Worm (Caenorhabditis elegans) whole organism, L1 larva: ENCODE measurements around the gene K04C2.2.

Source experiments
- Y116A8C.19 ChIP-seq: sonication (generic microtip); optimal IDR thresholded peaks from 2 replicates; lab custom pipeline; 2016; ENCODE audit warnings: missing compliant biosample characterization, missing genetic modification characterization, borderline replicate concordance
- aly-2 ChIP-seq: fragments of 150-350 bp; optimal IDR thresholded peaks from 2 replicates; lab custom pipeline; 2014; ENCODE audit warnings: missing biosample characterization, missing genetic modification characterization
- blmp-1 ChIP-seq: fragments of 150-350 bp; optimal IDR thresholded peaks from 2 replicates; lab custom pipeline; 2014; ENCODE audit warnings: missing biosample characterization, missing genetic modification characterization
- ceh-63 ChIP-seq: fragments of 200-800 bp; sonication (Bioruptor generic); optimal IDR thresholded peaks from 2 replicates; lab custom pipeline; 2018; ENCODE audit warnings: mild to moderate bottlenecking, missing genetic modification characterization, missing compliant biosample characterization
- ceh-8 ChIP-seq: fragments of 200-800 bp; sonication (Bioruptor generic); optimal IDR thresholded peaks from 2 replicates; lab custom pipeline; 2018; ENCODE audit warnings: mild to moderate bottlenecking, missing genetic modification characterization, moderate library complexity, missing compliant biosample characterization
- ceh-82 ChIP-seq, 3 experiments: fragments of 150-350 bp in 1 of 3; sonication (generic microtip) in 2 of 3; optimal IDR thresholded peaks; 2 replicates each; lab custom pipeline; 2014 to 2017; ENCODE audit warnings: missing biosample characterization in 3 of 3, missing genetic modification characterization in 3 of 3
- dpl-1 ChIP-seq, 3 experiments: fragments of 150-350 bp in 2 of 3; sonication (generic microtip) in 1 of 3; optimal IDR thresholded peaks; 2 replicates each; lab custom pipeline; 2014 to 2017; ENCODE audit warnings: missing biosample characterization in 3 of 3, missing genetic modification characterization in 3 of 3, missing genetic modification reagents in 3 of 3
- dsc-1 ChIP-seq: sonication (generic microtip); optimal IDR thresholded peaks from 2 replicates; lab custom pipeline; 2016; ENCODE audit warnings: mild to moderate bottlenecking, missing genetic modification characterization, missing compliant biosample characterization
- efl-1 ChIP-seq, 4 experiments: fragments of 150-350 bp; optimal IDR thresholded peaks in 3 of 4; peaks in 1 of 4; 1 replicate in 1 of 4; 2 replicates in 3 of 4; lab custom pipeline; 2014; ENCODE audit warnings: missing biosample characterization in 2 of 4, missing genetic modification characterization in 2 of 4, missing genetic modification reagents in 2 of 4
- elt-2 ChIP-seq: sonication (generic microtip); optimal IDR thresholded peaks from 2 replicates; lab custom pipeline; 2016; ENCODE audit warnings: missing genetic modification characterization, mild to moderate bottlenecking, inconsistent platforms, missing compliant biosample characterization, missing genetic modification reagents
- elt-3 ChIP-seq, 6 experiments: fragments of 150-350 bp in 1 of 6; sonication (generic microtip); optimal IDR thresholded peaks; 2 replicates each; lab custom pipeline; 2017 to 2018; ENCODE audit warnings: missing biosample characterization in 6 of 6, missing genetic modification characterization in 6 of 6, inconsistent platforms in 1 of 6
- fos-1 ChIP-seq: fragments of 150-350 bp; optimal IDR thresholded peaks from 2 replicates; lab custom pipeline; 2014; ENCODE audit warnings: missing biosample characterization, missing genetic modification characterization
- grh-1 ChIP-seq: fragments of 200-800 bp; sonication (Bioruptor generic); IDR thresholded peaks from 2 replicates; pipeline ENCODE4 v1.3.6; 2022; ENCODE audit warnings: missing genetic modification reagents, missing genetic modification characterization, missing compliant biosample characterization
- hpl-2 ChIP-seq: fragments of 150-350 bp; optimal IDR thresholded peaks from 2 replicates; lab custom pipeline; 2014; ENCODE audit warnings: missing biosample characterization, missing genetic modification reagents, missing genetic modification characterization
- lin-13 ChIP-seq: fragments of 150-350 bp; optimal IDR thresholded peaks from 2 replicates; lab custom pipeline; 2014; ENCODE audit warnings: missing biosample characterization, missing genetic modification reagents, missing genetic modification characterization
- lin-14 ChIP-seq: fragments of 200-800 bp; sonication (Bioruptor generic); optimal IDR thresholded peaks from 2 replicates; lab custom pipeline; 2018; ENCODE audit warnings: mild to moderate bottlenecking, missing genetic modification characterization, moderate library complexity, missing compliant biosample characterization
- lin-35 ChIP-seq, 2 experiments: fragments of 150-350 bp; optimal IDR thresholded peaks; 2 replicates each; lab custom pipeline; 2014; ENCODE audit warnings: missing biosample characterization in 2 of 2, missing genetic modification characterization in 2 of 2, missing genetic modification reagents in 2 of 2
- lin-39 ChIP-seq: fragments of 150-350 bp; optimal IDR thresholded peaks from 2 replicates; lab custom pipeline; 2014; ENCODE audit warnings: missing biosample characterization, missing genetic modification reagents, missing genetic modification characterization
- lir-3 ChIP-seq: sonication (generic microtip); optimal IDR thresholded peaks from 2 replicates; lab custom pipeline; 2016; ENCODE audit warnings: mild to moderate bottlenecking, missing genetic modification characterization, moderate library complexity, missing compliant biosample characterization; ENCODE audit not compliant: poor library complexity
- lsy-2 ChIP-seq, 2 experiments: fragments of 150-350 bp; optimal IDR thresholded peaks; 2 replicates each; lab custom pipeline; 2014; ENCODE audit warnings: missing biosample characterization in 2 of 2, missing genetic modification characterization in 2 of 2
- mdl-1 ChIP-seq, 2 experiments: fragments of 150-350 bp; optimal IDR thresholded peaks; 2 replicates each; lab custom pipeline; 2014 to 2017; ENCODE audit warnings: missing biosample characterization in 2 of 2, missing genetic modification characterization in 2 of 2, inconsistent platforms in 1 of 2
- mef-2 ChIP-seq: fragments of 150-350 bp; optimal IDR thresholded peaks from 2 replicates; lab custom pipeline; 2014; ENCODE audit warnings: missing biosample characterization, missing genetic modification characterization
- mep-1 ChIP-seq: fragments of 150-350 bp; optimal IDR thresholded peaks from 2 replicates; lab custom pipeline; 2014; ENCODE audit warnings: missing biosample characterization, missing genetic modification characterization
- nhr-11 ChIP-seq: fragments of 150-350 bp; optimal IDR thresholded peaks from 2 replicates; lab custom pipeline; 2014; ENCODE audit warnings: missing biosample characterization, missing genetic modification characterization
- nhr-19 ChIP-seq: fragments of 200-800 bp; sonication (Bioruptor generic); conservative IDR thresholded peaks from 2 replicates; pipeline ENCODE4 v1.3.6; 2022; ENCODE audit warnings: missing genetic modification characterization, missing compliant biosample characterization
- nhr-20 ChIP-seq: sonication (generic microtip); optimal IDR thresholded peaks from 2 replicates; lab custom pipeline; 2016; ENCODE audit warnings: mild to moderate bottlenecking, missing genetic modification characterization, missing compliant biosample characterization
- nhr-47 ChIP-seq: sonication (generic microtip); optimal IDR thresholded peaks from 2 replicates; lab custom pipeline; 2016; ENCODE audit warnings: mild to moderate bottlenecking, missing genetic modification characterization, moderate library complexity, missing compliant biosample characterization
- nhr-71 ChIP-seq: sonication (generic microtip); optimal IDR thresholded peaks from 2 replicates; lab custom pipeline; 2016; ENCODE audit warnings: mild to moderate bottlenecking, missing genetic modification characterization, moderate library complexity, missing compliant biosample characterization
- nhr-77 ChIP-seq: fragments of 150-350 bp; optimal IDR thresholded peaks from 2 replicates; lab custom pipeline; 2014; ENCODE audit warnings: missing biosample characterization, missing genetic modification characterization
- nhr-85 ChIP-seq: sonication (generic microtip); peaks from one replicate; lab custom pipeline; 2016; ENCODE audit warnings: missing genetic modification characterization, inconsistent platforms, missing compliant biosample characterization
- nhr-90 ChIP-seq: sonication (generic microtip); optimal IDR thresholded peaks from 2 replicates; lab custom pipeline; 2016; ENCODE audit warnings: mild to moderate bottlenecking, missing genetic modification characterization, missing compliant biosample characterization; ENCODE audit not compliant: poor library complexity
- pax-3 ChIP-seq: fragments of 200-800 bp; sonication (Bioruptor generic); optimal IDR thresholded peaks from 2 replicates; lab custom pipeline; 2018; ENCODE audit warnings: mild to moderate bottlenecking, missing genetic modification characterization, moderate library complexity, missing compliant biosample characterization
- rnt-1 ChIP-seq: sonication (generic microtip); optimal IDR thresholded peaks from 2 replicates; lab custom pipeline; 2016; ENCODE audit warnings: mild to moderate bottlenecking, missing genetic modification characterization, moderate library complexity, missing compliant biosample characterization
- skn-1 ChIP-seq: fragments of 150-350 bp; optimal IDR thresholded peaks from 2 replicates; lab custom pipeline; 2014; ENCODE audit warnings: missing biosample characterization, missing genetic modification characterization
- snpc-4 ChIP-seq: fragments of 150-350 bp; optimal IDR thresholded peaks from 2 replicates; lab custom pipeline; 2014; ENCODE audit warnings: missing biosample characterization, missing genetic modification characterization
- snu-23 ChIP-seq: sonication (generic microtip); optimal IDR thresholded peaks from 2 replicates; lab custom pipeline; 2016; ENCODE audit warnings: missing genetic modification characterization, missing compliant biosample characterization
- sox-4 ChIP-seq: sonication (generic microtip); optimal IDR thresholded peaks from 2 replicates; lab custom pipeline; 2016; ENCODE audit warnings: missing genetic modification characterization, missing compliant biosample characterization
- sptf-1 ChIP-seq: fragments of 150-350 bp; optimal IDR thresholded peaks from 2 replicates; lab custom pipeline; 2014; ENCODE audit warnings: missing biosample characterization, missing genetic modification characterization
- swsn-7 ChIP-seq: sonication (generic microtip); optimal IDR thresholded peaks from 2 replicates; lab custom pipeline; 2016; ENCODE audit warnings: missing genetic modification characterization, missing compliant biosample characterization
- tbx-2 ChIP-seq: sonication (generic microtip); optimal IDR thresholded peaks from 2 replicates; lab custom pipeline; 2016; ENCODE audit warnings: missing genetic modification characterization, missing compliant biosample characterization
- tlp-1 ChIP-seq: fragments of 150-350 bp; optimal IDR thresholded peaks from 2 replicates; lab custom pipeline; 2014; ENCODE audit warnings: missing biosample characterization, missing genetic modification characterization
- unc-130 ChIP-seq: fragments of 150-350 bp; optimal IDR thresholded peaks from 2 replicates; lab custom pipeline; 2017; ENCODE audit warnings: missing biosample characterization, missing genetic modification characterization, inconsistent platforms
- unc-30 ChIP-seq: sonication (generic microtip); optimal IDR thresholded peaks from 2 replicates; lab custom pipeline; 2017; ENCODE audit warnings: missing biosample characterization, missing genetic modification characterization
- vab-15 ChIP-seq: sonication (generic microtip); optimal IDR thresholded peaks from 2 replicates; lab custom pipeline; 2017; ENCODE audit warnings: missing genotype, mild to moderate bottlenecking, missing genetic modification characterization, missing compliant biosample characterization
- xbp-1 ChIP-seq: sonication (generic microtip); optimal IDR thresholded peaks from 2 replicates; lab custom pipeline; 2016; ENCODE audit warnings: missing genetic modification characterization, missing compliant biosample characterization
- zag-1 ChIP-seq: fragments of 150-350 bp; optimal IDR thresholded peaks from 2 replicates; lab custom pipeline; 2014; ENCODE audit warnings: missing biosample characterization, missing genetic modification characterization
- ztf-4 ChIP-seq: fragments of 150-350 bp; optimal IDR thresholded peaks from 2 replicates; lab custom pipeline; 2014; ENCODE audit warnings: missing biosample characterization, missing genetic modification characterization

The K04C2.2 gene

ce11 chrIII:6888497-6888896 is 1.1 kb upstream of the K04C2.2 start (continued):
- TF ChIP-seq dsc-1 (tag; lab: Kevin White, UChicago): no peak
- TF ChIP-seq snpc-4 (tag; lab: Kevin White, UChicago): no peak
- no peak for TF ChIP-seq elt-2 (tag; lab: Kevin White, UChicago)

ce11 chrIII:6891560-6891959 is 2.0 kb downstream of the K04C2.2 start, which contains the start of gene K04C2.5:
Gene K04C2.5, minus strand, starts transcription at chrIII:6891660.
- TF ChIP-seq lir-3 (tag; lab: Kevin White, UChicago) (no peak), nhr-47 (no peak), zag-1 (tag; lab: Kevin White, UChicago) (no peak), pax-3 (tag; lab: Kevin White, UChicago) (no peak), vab-15 (tag; lab: Kevin White, UChicago) (no peak), sox-4 (tag; lab: Kevin White, UChicago) (no peak), ceh-8 (GFP tag; lab: Kevin White, UChicago) (no peak), nhr-77 (no peak)

- TF ChIP-seq ztf-4 (tag; lab: Kevin White, UChicago) (peak; percentile 51), tbx-2 (tag; lab: Kevin White, UChicago) (peak; percentile 77), lin-35 (GFP tag; optimal IDR thresholded peaks at IDR 0.05; lab: Kevin White, UChicago) (peak; percentile 31 to 67), skn-1 (tag; lab: Kevin White, UChicago) (peak; percentile 29), ceh-8 (GFP tag; lab: Kevin White, UChicago) (no peak), unc-30 (tag; lab: Kevin White, UChicago) (no peak), Y116A8C.19 (tag; lab: Kevin White, UChicago) (no peak), fos-1 (tag; lab: Kevin White, UChicago) (peak; percentile 79), tlp-1 (tag; lab: Kevin White, UChicago) (no peak), mdl-1 (tag; optimal IDR thresholded peaks at IDR 0.05; lab: Kevin White, UChicago) (peak in 1 of 2 experiments; percentile 49), mep-1 (peak; percentile 66), dpl-1 (GFP tag; optimal IDR thresholded peaks at IDR 0.05; lab: Kevin White, UChicago) (peak in 2 of 3 experiments; percentile 24 to 63), hpl-2 (GFP tag; lab: Kevin White, UChicago) (peak; percentile 28), nhr-71 (peak; percentile 93), nhr-47 (peak; percentile 58), ceh-63 (GFP tag; lab: Kevin White, UChicago) (no peak), rnt-1 (tag; lab: Kevin White, UChicago) (peak; percentile 81), elt-3 (tag; optimal IDR thresholded peaks at IDR 0.05; lab: Kevin White, UChicago) (peak in 5 of 6 experiments; percentile 83 to 95 (median 91)), nhr-19 (GFP tag; lab: Robert Waterston, UW) (peak; percentile 85), xbp-1 (peak; percentile 14), ceh-82 (tag; optimal IDR thresholded peaks at IDR 0.05; lab: Kevin White, UChicago) (peak in 2 of 3 experiments; percentile 10 to 11), elt-2 (tag; lab: Kevin White, UChicago) (peak; percentile 69), lsy-2 (tag; optimal IDR thresholded peaks at IDR 0.05; lab: Kevin White, UChicago) (peak; percentile 74 to 91), nhr-11 (tag; lab: Kevin White, UChicago) (peak; percentile 4), lin-14 (GFP tag; lab: Kevin White, UChicago) (peak; percentile 90), vab-15 (tag; lab: Kevin White, UChicago) (no peak), nhr-20 (peak; percentile 87), blmp-1 (peak; percentile 60), lir-3 (tag; lab: Kevin White, UChicago) (peak; percentile 55), grh-1 (peak; percentile 44; the same call in 1 of the 2 replicates), snu-23 (GFP tag; lab: Kevin White, UChicago) (peak; percentile 86), swsn-7 (tag; lab: Kevin White, UChicago) (peak; percentile 50), unc-130 (tag; lab: Kevin White, UChicago) (no peak), mef-2 (tag; lab: Kevin White, UChicago) (no peak), nhr-85 (tag; lab: Kevin White, UChicago) (peak; percentile 87), nhr-90 (tag; lab: Kevin White, UChicago) (peak; percentile 53), lin-13 (GFP tag; lab: Kevin White, UChicago) (peak; percentile 18), aly-2 (tag; lab: Kevin White, UChicago) (peak; percentile 70), nhr-77 (peak; percentile 49), sptf-1 (tag; lab: Kevin White, UChicago) (no peak), lin-39 (peak; percentile 63), efl-1 (optimal IDR thresholded peaks at IDR 0.05; lab: Kevin White, UChicago) (peak; percentile 60), efl-1 (GFP tag; optimal IDR thresholded peaks at IDR 0.05 in 1 of 2; lab: Kevin White, UChicago) (peak; percentile 36 to 95)
- TF ChIP-seq, all 84 proteins: peak for 33
Measured at ce11 chrIII:6895166-6895565, 5.6 kb downstream of the K04C2.2 start.
